Worm (Caenorhabditis elegans) whole organism, L2 larva: ENCODE data around the gene F34D10.4.

Experiments
- R02D3.7 ChIP-seq: fragments of 150-350 bp; optimal IDR thresholded peaks from 2 replicates; lab custom pipeline; 2014; ENCODE audit warnings: missing biosample characterization, missing genetic modification characterization
- alr-1 ChIP-seq: fragments of 150-350 bp; optimal IDR thresholded peaks from 2 replicates; lab custom pipeline; 2014; ENCODE audit warnings: missing biosample characterization, missing genetic modification characterization
- crh-2 ChIP-seq: sonication (generic microtip); optimal IDR thresholded peaks from 2 replicates; lab custom pipeline; 2017; ENCODE audit warnings: missing biosample characterization, missing genetic modification characterization
- lsy-2 ChIP-seq, 2 experiments: fragments of 150-350 bp in 1 of 2; sonication (generic microtip) in 1 of 2; optimal IDR thresholded peaks; 2 replicates each; lab custom pipeline; 2014 to 2017; ENCODE audit warnings: missing biosample characterization in 2 of 2, missing genetic modification characterization in 2 of 2
- nhr-10 ChIP-seq: sonication (generic microtip); optimal IDR thresholded peaks from 2 replicates; lab custom pipeline; 2017; ENCODE audit warnings: missing biosample characterization, missing genetic modification characterization
- nhr-23 ChIP-seq: fragments of 150-350 bp; optimal IDR thresholded peaks from 2 replicates; lab custom pipeline; 2014; ENCODE audit warnings: missing biosample characterization, missing genetic modification reagents, missing genetic modification characterization
- unc-39 ChIP-seq: fragments of 150-350 bp; optimal IDR thresholded peaks from 2 replicates; lab custom pipeline; 2014; ENCODE audit warnings: missing biosample characterization, missing genetic modification characterization
- ztf-4 ChIP-seq: fragments of 150-350 bp; optimal IDR thresholded peaks from 2 replicates; lab custom pipeline; 2014; ENCODE audit warnings: missing biosample characterization, missing genetic modification characterization

DNA sequence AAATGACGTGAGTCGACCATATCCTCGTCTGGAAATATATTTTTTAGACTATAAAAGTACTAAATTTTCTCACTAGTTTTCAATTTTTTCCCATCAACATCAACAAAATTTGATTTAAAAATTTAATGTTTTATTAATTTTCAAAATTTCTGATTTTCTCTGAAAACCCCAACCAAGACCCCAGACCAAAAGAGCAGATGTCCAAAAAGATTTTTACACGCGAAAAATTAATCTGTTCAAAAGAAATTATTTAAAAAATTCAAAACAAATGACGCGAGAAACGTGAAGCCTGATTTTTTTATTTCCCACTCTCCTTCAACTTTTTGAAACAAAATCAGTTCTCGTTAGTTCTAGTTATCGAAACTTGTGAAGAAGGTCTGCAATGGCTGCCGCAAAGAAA is 5.9 kb upstream of the F34D10.4 start, which contains the start of gene F34D10.8:
- no peak for TF ChIP-seq alr-1 (tag; lab: Kevin White, UChicago)
- no peak for TF ChIP-seq lsy-2 (tag; optimal IDR thresholded peaks at IDR 0.05; lab: Kevin White, UChicago)
- TF ChIP-seq ztf-4 (tag; lab: Kevin White, UChicago) = no peak
- TF ChIP-seq nhr-23 (tag; lab: Kevin White, UChicago) = no peak
- no peak for TF ChIP-seq R02D3.7
- TF ChIP-seq crh-2 = no peak
- no peak for TF ChIP-seq nhr-10
- no peak for TF ChIP-seq unc-39
